Fruit fly (Drosophila melanogaster): ENCODE data around the gene Oat.

The Oat gene

DNA sequence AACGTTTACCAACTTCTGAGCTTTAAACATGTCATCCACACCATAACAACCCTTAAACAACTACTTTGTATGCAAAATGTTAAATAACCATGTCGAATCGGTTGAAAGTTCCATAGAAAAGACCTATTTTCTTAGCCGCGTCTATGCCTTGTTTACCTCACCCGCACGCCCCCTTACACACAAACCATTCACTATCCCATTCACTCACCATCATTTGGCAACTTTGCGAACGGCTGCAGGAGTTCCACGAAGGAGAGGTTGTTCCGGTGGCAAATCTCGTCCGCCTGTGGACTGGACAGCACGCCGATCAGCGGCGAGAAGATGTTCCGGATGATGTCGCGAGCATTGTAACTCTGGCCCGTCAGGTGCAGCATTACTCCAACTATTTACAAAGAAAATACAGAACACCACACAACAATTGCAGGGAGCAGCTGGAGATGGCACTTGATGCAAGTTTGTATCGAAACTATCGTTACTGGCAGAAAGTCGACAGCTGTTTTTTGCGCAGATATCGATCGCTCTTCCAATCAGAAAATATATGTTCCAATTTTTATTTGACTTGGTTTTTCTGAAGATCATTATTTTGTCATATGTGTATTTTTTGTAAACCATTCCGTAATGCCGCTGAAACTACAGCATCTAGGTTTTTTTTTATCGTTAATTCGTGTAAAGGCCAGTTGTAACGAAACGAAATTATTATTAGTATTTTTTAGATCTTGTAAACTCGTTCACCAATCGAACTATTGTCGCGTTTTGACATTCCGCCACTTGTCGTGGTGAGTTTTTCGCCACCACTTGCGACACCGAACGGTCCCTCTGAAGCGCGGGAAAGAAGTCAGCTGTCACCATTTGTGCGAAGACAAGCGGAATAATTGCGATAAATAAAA lies 31.3 kb downstream of the Oat start, which contains the start of gene asf1 (continued):
- TF ChIP-seq E2f2 (GFP tag; IDR thresholded peaks at IDR 0.05): peak; percentile 65
- peak; percentile 88 for TF ChIP-seq CG9797 (GFP tag; optimal IDR thresholded peaks at IDR 0.05)
- TF ChIP-seq Sin3A (optimal IDR thresholded peaks at IDR 0.05): peak; percentile 89
- TF ChIP-seq CG16813 (GFP tag; IDR thresholded peaks at IDR 0.05; ENCODE audit: partially characterized antibody): peak; percentile 68
- peak; percentile 86 for TF ChIP-seq nerfin-1 (tag; optimal IDR thresholded peaks at IDR 0.05)
- no peak for TF ChIP-seq Usf (GFP tag; optimal IDR thresholded peaks at IDR 0.05)
- peak; percentile 74 for TF ChIP-seq amos (GFP tag; IDR thresholded peaks at IDR 0.05; ENCODE audit: partially characterized antibody)
- TF ChIP-seq bbx (GFP tag; IDR thresholded peaks at IDR 0.05; ENCODE audit: partially characterized antibody): peak; percentile 76
- TF ChIP-seq hkb (optimal IDR thresholded peaks at IDR 0.05): no peak
- 0 out of 2 replicates have a peak, but pooled peaks have one; percentile 25 for TF ChIP-seq hkb (GFP tag; IDR thresholded peaks at IDR 0.05)
- TF ChIP-seq disco-r (GFP tag; optimal IDR thresholded peaks at IDR 0.05): peak; percentile 6
- no peak for TF ChIP-seq unpg (GFP tag; optimal IDR thresholded peaks at IDR 0.05)
- no peak for TF ChIP-seq pnt (GFP tag; optimal IDR thresholded peaks at IDR 0.05)
- TF ChIP-seq Hr51 (GFP tag; optimal IDR thresholded peaks at IDR 0.05): peak in 1 of 2 experiments; percentile 3
- peak; percentile 40 for TF ChIP-seq CG17186 (GFP tag; optimal IDR thresholded peaks at IDR 0.05)
- no peak for TF ChIP-seq dpn (GFP tag; optimal IDR thresholded peaks at IDR 0.05)
- peak; percentile 43; the same call in 1 of the 2 replicates for TF ChIP-seq CG42726 (GFP tag; IDR thresholded peaks at IDR 0.05; ENCODE audit: partially characterized antibody)
- peak; percentile 23 for TF ChIP-seq CG30020 (tag; optimal IDR thresholded peaks at IDR 0.05)
- TF ChIP-seq kni (GFP tag; optimal IDR thresholded peaks at IDR 0.05): peak; percentile 57
- TF ChIP-seq ken (GFP tag; IDR thresholded peaks at IDR 0.05): no peak
- TF ChIP-seq MTF-1 (GFP tag; optimal IDR thresholded peaks at IDR 0.05; ENCODE audit: borderline replicate concordance): no peak
- TF ChIP-seq CG8089 (GFP tag; optimal IDR thresholded peaks at IDR 0.05): peak; percentile 9
- TF ChIP-seq Sry-δ (GFP tag; optimal IDR thresholded peaks at IDR 0.05): peak; percentile 94
- TF ChIP-seq CG12659 (GFP tag; optimal IDR thresholded peaks at IDR 0.05): peak; percentile 70
- 0 out of 2 replicates have a peak, but pooled peaks have one; percentile 7 for TF ChIP-seq ranshi (GFP tag; IDR thresholded peaks at IDR 0.05)
- TF ChIP-seq tx (GFP tag; optimal IDR thresholded peaks at IDR 0.05): peak; percentile 40
- peak; percentile 2 for TF ChIP-seq zen (tag; optimal IDR thresholded peaks at IDR 0.05)
- TF ChIP-seq CG13424 (tag; optimal IDR thresholded peaks at IDR 0.05): no peak
- TF ChIP-seq MBD-R2 (GFP tag; IDR thresholded peaks at IDR 0.05): peak; percentile 42
- peak; percentile 92 to 98 for TF ChIP-seq insv (GFP tag; optimal IDR thresholded peaks at IDR 0.05)
- peak; percentile 85 for TF ChIP-seq gfzf (GFP tag; optimal IDR thresholded peaks at IDR 0.05)
- TF ChIP-seq slbo (GFP tag; IDR thresholded peaks at IDR 0.05): peak; percentile 43; the same call in 1 of the 2 replicates
- no peak; the same call in 1 of the 3 replicates for TF ChIP-seq CG17361 (GFP tag; IDR thresholded peaks at IDR 0.05)
- TF ChIP-seq CG7786 (GFP tag; optimal IDR thresholded peaks at IDR 0.05): peak; percentile 17
- TF ChIP-seq YL-1 (GFP tag; optimal IDR thresholded peaks at IDR 0.05): peak; percentile 10
- TF ChIP-seq CG7556 (GFP tag; optimal IDR thresholded peaks at IDR 0.05): peak; percentile 15
- peak; percentile 66 for TF ChIP-seq CG10267 (tag; optimal IDR thresholded peaks at IDR 0.05)
- TF ChIP-seq CG12219 (GFP tag; optimal IDR thresholded peaks at IDR 0.05): no peak
- TF ChIP-seq tgo (GFP tag; IDR thresholded peaks at IDR 0.05): no peak
- TF ChIP-seq Dref (GFP tag; IDR thresholded peaks at IDR 0.05): peak; percentile 63
- TF ChIP-seq al (GFP tag; IDR thresholded peaks at IDR 0.05): no peak
- peak; percentile 49 for TF ChIP-seq pho (GFP tag; optimal IDR thresholded peaks at IDR 0.05)

Data from whole organism, embryonic.